Worm (Caenorhabditis elegans): ENCODE measurements around the gene F53B1.3.

Gene F53B1.3

DNA sequence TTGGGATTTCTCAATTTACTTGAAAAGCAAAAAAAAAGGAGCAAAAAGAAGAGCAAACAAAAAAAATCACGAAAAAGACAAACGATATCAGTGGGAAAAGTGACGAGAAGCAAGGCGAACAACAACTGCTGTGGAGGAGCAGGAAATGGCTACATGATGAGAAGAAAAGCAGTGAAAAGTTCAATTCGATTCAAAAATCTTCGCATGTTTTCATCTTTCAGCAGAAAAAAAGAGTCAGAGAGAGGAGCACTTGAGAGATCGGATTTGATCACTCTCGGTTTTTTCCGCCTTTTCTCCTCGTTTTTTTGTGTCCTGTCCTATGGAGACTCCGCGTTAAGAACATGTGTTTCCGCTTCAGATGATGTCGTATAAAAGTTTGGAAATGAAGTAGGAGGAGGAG is 33.5 kb downstream of the F53B1.3 start (continued):
- TF ChIP-seq efl-3 (GFP tag; optimal IDR thresholded peaks at IDR 0.05) (no peak), alr-1 (tag; optimal IDR thresholded peaks at IDR 0.05; ENCODE audit: borderline replicate concordance) (no peak), pqm-1 (tag; optimal IDR thresholded peaks at IDR 0.05) (no peak), ces-1 (GFP tag; optimal IDR thresholded peaks at IDR 0.05) (no peak), snpc-4 (tag; optimal IDR thresholded peaks at IDR 0.05) (no peak), C04F5.9 (tag; optimal IDR thresholded peaks at IDR 0.05) (no peak), ets-5 (GFP tag; IDR thresholded peaks at IDR 0.05) (no peak), ceh-82 (tag; optimal IDR thresholded peaks at IDR 0.05) (no peak), ztf-11 (tag; optimal IDR thresholded peaks at IDR 0.05) (no peak), ceh-63 (GFP tag; optimal IDR thresholded peaks at IDR 0.05) (no peak), mab-9 (GFP tag; IDR thresholded peaks at IDR 0.05) (no peak), lin-14 (GFP tag; optimal IDR thresholded peaks at IDR 0.05) (peak; percentile 86), ceh-90 (tag; optimal IDR thresholded peaks at IDR 0.05) (no peak), fkh-4 (tag; optimal IDR thresholded peaks at IDR 0.05; ENCODE audit: borderline replicate concordance) (no peak), fkh-8 (tag; optimal IDR thresholded peaks at IDR 0.05) (no peak), zip-4 (GFP tag; optimal IDR thresholded peaks at IDR 0.05) (no peak), dsc-1 (tag; optimal IDR thresholded peaks at IDR 0.05) (peak; percentile 15), nhr-20 (tag; optimal IDR thresholded peaks at IDR 0.05) (no peak), pag-3 (tag; optimal IDR thresholded peaks at IDR 0.05; ENCODE audit: borderline replicate concordance, insufficient read depth) (no peak), efl-1 (optimal IDR thresholded peaks at IDR 0.05) (no peak), efl-1 (GFP tag; optimal IDR thresholded peaks at IDR 0.05 in 1 of 2) (peak in 1 of 2 experiments; percentile 40), ceh-88 (GFP tag; IDR thresholded peaks at IDR 0.05) (no peak), nhr-12 (tag; optimal IDR thresholded peaks at IDR 0.05) (no peak)

DNA sequence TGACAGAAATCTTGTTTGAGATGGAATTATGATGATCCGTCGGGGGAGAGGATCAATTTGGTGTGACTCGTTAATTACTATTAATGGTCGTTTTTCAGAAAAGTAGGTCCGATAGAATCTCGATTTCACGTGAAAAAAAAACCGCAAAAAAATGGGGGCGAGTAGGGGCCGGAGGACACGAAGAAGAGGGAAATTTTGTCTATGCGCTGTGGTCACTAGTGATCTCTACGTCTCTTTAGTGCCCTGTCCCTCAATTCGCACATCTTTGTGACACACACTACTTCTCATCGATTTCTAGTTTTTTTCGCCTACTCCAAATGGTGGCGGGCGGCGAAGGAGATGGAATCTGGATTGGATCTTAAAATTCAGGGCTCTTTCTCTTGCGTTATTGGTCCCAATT is 35.2 kb downstream of the F53B1.3 start:
- TF ChIP-seq fkh-10 (GFP tag; optimal IDR thresholded peaks at IDR 0.05) (no peak), unc-62 (GFP tag; optimal IDR thresholded peaks at IDR 0.05) (no peak), ceh-82 (tag; optimal IDR thresholded peaks at IDR 0.05) (peak in 1 of 3 experiments; percentile 41), lin-14 (GFP tag; optimal IDR thresholded peaks at IDR 0.05) (peak; percentile 49), skn-1 (tag; optimal IDR thresholded peaks at IDR 0.05) (peak; percentile 42), snu-23 (GFP tag; optimal IDR thresholded peaks at IDR 0.05) (peak; percentile 12), unc-98 (GFP tag; IDR thresholded peaks at IDR 0.05) (no peak)

DNA sequence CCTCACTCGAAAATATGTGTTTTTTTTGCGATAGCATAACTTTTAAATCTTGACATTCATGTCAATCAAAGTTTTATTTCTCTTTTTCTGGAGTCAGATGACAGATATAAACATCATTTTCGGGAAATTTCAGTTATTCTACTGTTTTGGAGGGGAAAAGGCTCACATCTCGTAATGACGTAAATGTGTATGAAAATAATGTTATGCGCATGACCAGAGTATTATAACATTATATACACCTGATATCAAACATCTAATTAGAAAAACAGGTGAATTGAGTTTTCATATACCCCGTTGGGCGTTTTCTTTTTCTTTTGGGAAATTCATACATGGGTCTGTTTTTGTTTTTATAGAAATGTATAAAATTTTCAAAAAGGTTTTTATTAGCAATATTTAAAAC is 38.8 kb downstream of the F53B1.3 start:
- TF ChIP-seq lin-13 (GFP tag; optimal IDR thresholded peaks at IDR 0.05) (no peak), fkh-8 (tag; optimal IDR thresholded peaks at IDR 0.05) (peak; percentile 85), efl-1 (optimal IDR thresholded peaks at IDR 0.05) (no peak), efl-1 (GFP tag; optimal IDR thresholded peaks at IDR 0.05 in 1 of 2) (no peak), lin-14 (GFP tag; optimal IDR thresholded peaks at IDR 0.05) (peak; percentile 5), unc-98 (GFP tag; IDR thresholded peaks at IDR 0.05) (no peak), fkh-10 (GFP tag; optimal IDR thresholded peaks at IDR 0.05) (no peak), ceh-8 (GFP tag; optimal IDR thresholded peaks at IDR 0.05) (peak; percentile 58), mef-2 (tag; optimal IDR thresholded peaks at IDR 0.05) (no peak), zag-1 (tag; optimal IDR thresholded peaks at IDR 0.05) (no peak), irx-1 (tag; optimal IDR thresholded peaks at IDR 0.05) (no peak), vab-15 (tag; optimal IDR thresholded peaks at IDR 0.05) (no peak), elt-2 (tag; optimal IDR thresholded peaks at IDR 0.05) (no peak), ces-1 (GFP tag; optimal IDR thresholded peaks at IDR 0.05) (no peak), nhr-47 (tag; optimal IDR thresholded peaks at IDR 0.05) (peak; percentile 33), nhr-71 (tag; optimal IDR thresholded peaks at IDR 0.05) (peak; percentile 54), lin-15B (tag; optimal IDR thresholded peaks at IDR 0.05) (no peak), Y116A8C.19 (tag; optimal IDR thresholded peaks at IDR 0.05; ENCODE audit: borderline replicate concordance) (no peak), ama-1 (optimal IDR thresholded peaks at IDR 0.05) (no peak), unc-86 (tag; optimal IDR thresholded peaks at IDR 0.05) (no peak), blmp-1 (tag; optimal IDR thresholded peaks at IDR 0.05) (no peak), unc-30 (tag; optimal IDR thresholded peaks at IDR 0.05) (no peak), ztf-11 (tag; optimal IDR thresholded peaks at IDR 0.05) (no peak), nhr-85 (tag) (no peak), nhr-77 (tag; optimal IDR thresholded peaks at IDR 0.05) (no peak), tlp-1 (tag; optimal IDR thresholded peaks at IDR 0.05) (no peak), dsc-1 (tag; optimal IDR thresholded peaks at IDR 0.05) (peak; percentile 23), unc-130 (tag; optimal IDR thresholded peaks at IDR 0.05) (no peak), fkh-4 (tag; optimal IDR thresholded peaks at IDR 0.05; ENCODE audit: borderline replicate concordance) (no peak)

Measured in whole organism, L1 larva.